Fruit fly (Drosophila melanogaster) whole organism, embryonic: ENCODE measurements around the gene CG5846.

Experiments used
- Antp ChIP-seq: fragments of 200-800 bp; sonication (Bioruptor generic); optimal IDR thresholded peaks from 3 replicates; lab custom pipeline; 2016; ENCODE audit warnings: missing biosample characterization, missing genetic modification characterization
- B-H2 ChIP-seq: fragments of 200-800 bp; sonication (Bioruptor generic); optimal IDR thresholded peaks from 2 replicates; lab custom pipeline; 2018; ENCODE audit warnings: missing biosample characterization, mild to moderate bottlenecking, missing genetic modification characterization
- Blimp-1 ChIP-seq: fragments of 200-800 bp; sonication (Bioruptor generic); optimal IDR thresholded peaks from 3 replicates; lab custom pipeline; 2018; ENCODE audit warnings: missing biosample characterization, missing genetic modification characterization, mild to moderate bottlenecking, moderate library complexity, missing genetic modification reagents
- CG12391 ChIP-seq: fragments of 200-800 bp; sonication (Bioruptor generic); optimal IDR thresholded peaks from 3 replicates; lab custom pipeline; 2018; ENCODE audit warnings: missing biosample characterization, mild to moderate bottlenecking, missing genetic modification characterization, moderate library complexity
- CG12659 ChIP-seq: fragments of 200-800 bp; sonication (Bioruptor generic); optimal IDR thresholded peaks from 3 replicates; lab custom pipeline; 2017; ENCODE audit warnings: mild to moderate bottlenecking, missing biosample characterization, missing genetic modification reagents, missing genetic modification characterization
- CG13287 ChIP-seq: fragments of 200-800 bp; sonication (Bioruptor generic); IDR thresholded peaks from 2 replicates; pipeline ENCODE4 v1.3.6; 2022; ENCODE audit warnings: missing biosample characterization, missing genetic modification characterization; ENCODE audit not compliant: partially characterized antibody
- CG13296 ChIP-seq: fragments of 200-800 bp; sonication (Bioruptor generic); optimal IDR thresholded peaks from 3 replicates; lab custom pipeline; 2018; ENCODE audit warnings: missing biosample characterization, mild to moderate bottlenecking, missing genetic modification characterization
- CG13424 ChIP-seq: fragments of 200-800 bp; sonication (Bioruptor generic); optimal IDR thresholded peaks from 2 replicates; lab custom pipeline; 2019; ENCODE audit warnings: missing biosample characterization, mild to moderate bottlenecking, missing genetic modification characterization, moderate library complexity
- CG1529 ChIP-seq: fragments of 200-800 bp; sonication (Bioruptor generic); optimal IDR thresholded peaks from 3 replicates; lab custom pipeline; 2018; ENCODE audit warnings: missing biosample characterization, missing genetic modification characterization
- CG15514 ChIP-seq: fragments of 200-800 bp; sonication (Bioruptor generic); optimal IDR thresholded peaks from 3 replicates; lab custom pipeline; 2017; ENCODE audit warnings: missing biosample characterization, missing genetic modification characterization, mild to moderate bottlenecking, moderate library complexity, missing genetic modification reagents
- CG1602 ChIP-seq: fragments of 200-800 bp; sonication (Bioruptor generic); optimal IDR thresholded peaks from 3 replicates; lab custom pipeline; 2016; ENCODE audit warnings: missing biosample characterization, missing genetic modification characterization
- CG1603 ChIP-seq: fragments of 200-800 bp; sonication (Bioruptor generic); optimal IDR thresholded peaks from 2 replicates; lab custom pipeline; 2019; ENCODE audit warnings: missing biosample characterization, mild to moderate bottlenecking, missing genetic modification characterization, moderate library complexity
- CG16779 ChIP-seq: fragments of 200-800 bp; sonication (Bioruptor generic); IDR thresholded peaks from 2 replicates; pipeline ENCODE4 v1.3.6; 2022; ENCODE audit warnings: missing biosample characterization, missing genetic modification characterization
- CG17328 ChIP-seq: fragments of 200-800 bp; sonication (Bioruptor generic); IDR thresholded peaks from 2 replicates; pipeline ENCODE4 v1.3.6; 2022; ENCODE audit warnings: missing biosample characterization, missing genetic modification characterization
- CG31441 ChIP-seq: fragments of 200-800 bp; sonication (Bioruptor generic); IDR thresholded peaks from 2 replicates; pipeline ENCODE4 v1.3.6; 2022; ENCODE audit warnings: missing biosample characterization, missing genetic modification characterization
- CG32532 ChIP-seq: fragments of 200-800 bp; sonication (Bioruptor generic); IDR thresholded peaks from 2 replicates; pipeline ENCODE4 v1.3.6; 2022; ENCODE audit warnings: missing biosample characterization, missing genetic modification characterization
- CG33557 ChIP-seq: fragments of 200-800 bp; sonication (Bioruptor generic); optimal IDR thresholded peaks from 2 replicates; lab custom pipeline; 2019; ENCODE audit warnings: missing biosample characterization, mild to moderate bottlenecking, missing genetic modification characterization, moderate library complexity
- CG42726 ChIP-seq: fragments of 200-800 bp; sonication (Bioruptor generic); IDR thresholded peaks from 2 replicates; pipeline ENCODE4 v1.3.6; 2022; ENCODE audit warnings: missing biosample characterization, missing genetic modification characterization; ENCODE audit not compliant: partially characterized antibody
- CG4424 ChIP-seq: fragments of 200-800 bp; sonication (Bioruptor generic); optimal IDR thresholded peaks from 3 replicates; lab custom pipeline; 2016; ENCODE audit warnings: missing biosample characterization, missing genetic modification characterization
- CG9797 ChIP-seq: fragments of 200-800 bp; sonication (Bioruptor generic); optimal IDR thresholded peaks from 3 replicates; lab custom pipeline; 2018; ENCODE audit warnings: missing biosample characterization, mild to moderate bottlenecking, missing genetic modification characterization
- D19A ChIP-seq: fragments of 200-800 bp; optimal IDR thresholded peaks from 3 replicates; lab custom pipeline; 2019; ENCODE audit warnings: missing biosample characterization, mild to moderate bottlenecking, missing genetic modification characterization, moderate library complexity
- Deaf1 ChIP-seq: fragments of 200-800 bp; optimal IDR thresholded peaks from 3 replicates; lab custom pipeline; 2019; ENCODE audit warnings: missing biosample characterization, mild to moderate bottlenecking, missing genetic modification characterization, moderate library complexity
- Dp ChIP-seq: fragments of 200-800 bp; sonication (Bioruptor generic); optimal IDR thresholded peaks from 2 replicates; lab custom pipeline; 2018; ENCODE audit warnings: missing biosample characterization, mild to moderate bottlenecking, missing genetic modification characterization, moderate library complexity
- H2.0 ChIP-seq: fragments of 200-800 bp; sonication (Bioruptor generic); IDR thresholded peaks from 2 replicates; pipeline ENCODE4 v1.3.6; 2022; ENCODE audit warnings: missing biosample characterization, missing genetic modification characterization
- Hmx ChIP-seq: fragments of 200-800 bp; sonication (Bioruptor generic); optimal IDR thresholded peaks from 2 replicates; lab custom pipeline; 2016; ENCODE audit warnings: missing biosample characterization, missing genetic modification characterization
- Max ChIP-seq: fragments of 200-800 bp; sonication (Bioruptor generic); optimal IDR thresholded peaks from 2 replicates; lab custom pipeline; 2016; ENCODE audit warnings: missing biosample characterization, mild to moderate bottlenecking, missing genetic modification characterization
- Mrtf ChIP-seq: fragments of 200-800 bp; sonication (Bioruptor generic); IDR thresholded peaks from 3 replicates; pipeline ENCODE4 v1.3.6; 2022; ENCODE audit warnings: missing biosample characterization, missing genetic modification characterization
- Nf-YB ChIP-seq: fragments of 200-800 bp; sonication (Bioruptor generic); optimal IDR thresholded peaks from 3 replicates; lab custom pipeline; 2019; ENCODE audit warnings: missing biosample characterization, mild to moderate bottlenecking, missing genetic modification characterization, moderate library complexity
- Nf-YC ChIP-seq: fragments of 200-800 bp; optimal IDR thresholded peaks from 3 replicates; lab custom pipeline; 2019; ENCODE audit warnings: missing biosample characterization, mild to moderate bottlenecking, missing genetic modification characterization, moderate library complexity
- NfI ChIP-seq: fragments of 200-800 bp; sonication (Bioruptor generic); optimal IDR thresholded peaks from 3 replicates; lab custom pipeline; 2018; ENCODE audit warnings: missing biosample characterization, mild to moderate bottlenecking, missing genetic modification characterization, moderate library complexity
- PHDP ChIP-seq: fragments of 200-800 bp; sonication (Bioruptor generic); optimal IDR thresholded peaks from 3 replicates; lab custom pipeline; 2018; ENCODE audit warnings: missing biosample characterization, mild to moderate bottlenecking, missing genetic modification characterization, moderate library complexity
- Sox100B ChIP-seq: fragments of 200-800 bp; sonication (Bioruptor generic); optimal IDR thresholded peaks from 3 replicates; lab custom pipeline; 2018; ENCODE audit warnings: missing biosample characterization, mild to moderate bottlenecking, missing genetic modification characterization
- Ssrp ChIP-seq: fragments of 200-800 bp; sonication (Bioruptor generic); optimal IDR thresholded peaks from 2 replicates; lab custom pipeline; 2018; ENCODE audit warnings: missing biosample characterization, mild to moderate bottlenecking, missing genetic modification characterization, moderate library complexity
- bbx ChIP-seq: fragments of 200-800 bp; sonication (Bioruptor generic); IDR thresholded peaks from 2 replicates; pipeline ENCODE4 v1.3.6; 2022; ENCODE audit warnings: missing biosample characterization, missing genetic modification characterization; ENCODE audit not compliant: partially characterized antibody
- emc ChIP-seq: fragments of 200-800 bp; sonication (Bioruptor generic); optimal IDR thresholded peaks from 2 replicates; lab custom pipeline; 2016; ENCODE audit warnings: missing biosample characterization, missing genetic modification characterization
- esg ChIP-seq: fragments of 200-800 bp; sonication (Bioruptor generic); conservative IDR thresholded peaks from 2 replicates; pipeline ENCODE4 v1.3.6; 2022; ENCODE audit warnings: missing biosample characterization, missing genetic modification characterization
- gfzf ChIP-seq: fragments of 200-800 bp; sonication (Bioruptor generic); optimal IDR thresholded peaks from 2 replicates; lab custom pipeline; 2016; ENCODE audit warnings: missing biosample characterization, mild to moderate bottlenecking, missing genetic modification characterization, moderate library complexity
- grn ChIP-seq: fragments of 200-800 bp; sonication (Bioruptor generic); optimal IDR thresholded peaks from 3 replicates; lab custom pipeline; 2017; ENCODE audit warnings: missing biosample characterization, missing genetic modification characterization
- hkb ChIP-seq, 2 experiments: fragments of 200-800 bp in 1 of 2; fragments of >200 bp in 1 of 2; sonication (Bioruptor generic) in 1 of 2; IDR thresholded peaks in 1 of 2; optimal IDR thresholded peaks in 1 of 2; 2 replicates each; pipeline versions ENCODE4 v1.3.6 to Lab custom; 2017 to 2022; ENCODE audit warnings: missing biosample characterization in 1 of 2, missing genetic modification characterization in 1 of 2
- klu ChIP-seq: fragments of 200-800 bp; sonication (Bioruptor generic); IDR thresholded peaks from 2 replicates; pipeline ENCODE4 v1.3.6; 2022; ENCODE audit warnings: missing biosample characterization, missing genetic modification characterization
- phol ChIP-seq: fragments of 200-800 bp; sonication (Bioruptor generic); optimal IDR thresholded peaks from 3 replicates; lab custom pipeline; 2018; ENCODE audit warnings: missing biosample characterization, mild to moderate bottlenecking, missing genetic modification characterization, moderate library complexity
- row ChIP-seq: fragments of 200-800 bp; sonication (Bioruptor generic); IDR thresholded peaks from 3 replicates; pipeline ENCODE4 v1.3.6; 2022; ENCODE audit warnings: missing biosample characterization, missing genetic modification characterization
- schlank ChIP-seq: fragments of 200-800 bp; sonication (Bioruptor generic); optimal IDR thresholded peaks from 2 replicates; lab custom pipeline; 2018; ENCODE audit warnings: missing biosample characterization, mild to moderate bottlenecking, missing genetic modification characterization
- scrt ChIP-seq: fragments of 200-800 bp; sonication (Bioruptor generic); optimal IDR thresholded peaks from 2 replicates; lab custom pipeline; 2018; ENCODE audit warnings: missing biosample characterization, mild to moderate bottlenecking, missing genetic modification characterization, moderate library complexity
- sd ChIP-seq: fragments of 200-800 bp; sonication (Bioruptor generic); optimal IDR thresholded peaks from 3 replicates; lab custom pipeline; 2018; ENCODE audit warnings: missing biosample characterization, mild to moderate bottlenecking, missing genetic modification characterization, moderate library complexity
- sens ChIP-seq: fragments of 200-800 bp; sonication (Bioruptor generic); peaks from one replicate; lab custom pipeline; 2016; ENCODE audit warnings: missing biosample characterization, missing genetic modification characterization
- slbo ChIP-seq: fragments of 200-800 bp; sonication (Bioruptor generic); IDR thresholded peaks from 2 replicates; pipeline ENCODE4 v1.3.6; 2022; ENCODE audit warnings: missing biosample characterization, missing genetic modification characterization
- so ChIP-seq: fragments of 200-800 bp; sonication (Bioruptor generic); IDR thresholded peaks from 3 replicates; pipeline ENCODE4 v1.3.6; 2022; ENCODE audit warnings: missing biosample characterization, missing genetic modification characterization
- sob ChIP-seq: fragments of 200-800 bp; sonication (Bioruptor generic); IDR thresholded peaks from 2 replicates; pipeline ENCODE4 v1.3.6; 2022; ENCODE audit warnings: missing biosample characterization, missing genetic modification characterization
- sqz ChIP-seq: fragments of 200-800 bp; sonication (Bioruptor generic); optimal IDR thresholded peaks from 3 replicates; lab custom pipeline; 2018; ENCODE audit warnings: missing biosample characterization, mild to moderate bottlenecking, missing genetic modification characterization

Gene CG5846

DNA sequence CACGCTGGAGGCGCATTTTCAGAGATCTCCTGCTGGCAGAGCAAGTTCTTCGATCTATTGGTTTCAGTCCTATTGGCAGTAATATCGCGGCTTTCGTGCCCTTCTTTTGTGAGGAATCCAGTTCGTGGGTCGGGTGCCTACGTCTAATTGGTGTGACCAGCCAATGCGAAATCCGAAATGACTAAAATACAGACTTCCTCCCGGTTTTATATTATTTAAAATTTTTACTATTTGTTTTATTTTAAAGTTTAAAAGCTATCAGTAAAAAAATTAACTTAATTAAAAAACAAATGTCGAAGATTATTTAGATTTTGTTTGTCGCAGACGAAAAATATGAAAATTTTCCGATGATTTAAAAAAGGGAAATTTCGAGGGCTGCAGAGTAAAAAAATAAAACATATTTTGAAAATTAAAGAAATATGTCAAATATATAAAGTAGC, 6.6 kb upstream of the CG5846 start, which contains the start of gene CG5850 (continued):
- TF ChIP-seq hkb (optimal IDR thresholded peaks at IDR 0.05; lab: Kevin White, UChicago) (no peak), hkb (GFP tag; IDR thresholded peaks at IDR 0.05; lab: Robert Waterston, UW) (peak; percentile 24; the same call in 1 of the 2 replicates), D19A (tag; lab: Kevin White, UChicago) (peak; percentile 38), schlank (tag; lab: Kevin White, UChicago) (no peak), Nf-YC (peak; percentile 7), grn (GFP tag; lab: Kevin White, UChicago) (no peak), sens (peak; percentile 25), so (no peak), sob (GFP tag; lab: Robert Waterston, UW) (no peak), CG12659 (peak; percentile 51), CG42726 (no peak), CG13296 (peak; percentile 41), Ssrp (tag; lab: Kevin White, UChicago) (no peak), Max (GFP tag; lab: Kevin White, UChicago) (no peak), PHDP (tag; lab: Kevin White, UChicago) (peak; percentile 45), NfI (GFP tag; lab: Kevin White, UChicago) (no peak), Mrtf (GFP tag; lab: Robert Waterston, UW) (no peak), CG12391 (tag; lab: Kevin White, UChicago) (peak; percentile 64), Dp (GFP tag; lab: Kevin White, UChicago) (peak; percentile 61), Sox100B (GFP tag; lab: Kevin White, UChicago) (peak; percentile 54), CG13424 (peak; percentile 28), row (peak; percentile 71), phol (peak; percentile 24), slbo (GFP tag; lab: Robert Waterston, UW) (no peak), sd (tag; lab: Kevin White, UChicago) (peak; percentile 15), Nf-YB (GFP tag; lab: Kevin White, UChicago) (peak; percentile 3), Blimp-1 (GFP tag; lab: Kevin White, UChicago) (peak; percentile 21), emc (GFP tag; lab: Kevin White, UChicago) (no peak), CG15514 (GFP tag; lab: Kevin White, UChicago) (peak; percentile 32), B-H2 (GFP tag; lab: Kevin White, UChicago) (no peak), CG31441 (GFP tag; lab: Robert Waterston, UW) (peak; percentile 59), Hmx (GFP tag; lab: Kevin White, UChicago) (no peak), CG1603 (tag; lab: Kevin White, UChicago) (no peak), CG33557 (GFP tag; lab: Kevin White, UChicago) (peak; percentile 34), CG13287 (GFP tag; lab: Robert Waterston, UW) (peak; percentile 45), Antp (GFP tag; lab: Kevin White, UChicago) (no peak), esg (GFP tag; lab: Robert Waterston, UW) (no peak), bbx (no peak), gfzf (GFP tag; lab: Kevin White, UChicago) (peak; percentile 58), CG17328 (GFP tag; lab: Robert Waterston, UW) (no peak), H2.0 (GFP tag; lab: Robert Waterston, UW) (no peak), Deaf1 (tag; lab: Kevin White, UChicago) (peak; percentile 43), klu (GFP tag; lab: Robert Waterston, UW) (no peak), CG4424 (peak; percentile 20), CG32532 (GFP tag; lab: Robert Waterston, UW) (no peak), CG16779 (GFP tag; lab: Robert Waterston, UW) (no peak), CG1529 (no peak), sqz (peak; percentile 34), CG9797 (peak; percentile 62), scrt (GFP tag; lab: Kevin White, UChicago) (peak; percentile 26), CG1602 (GFP tag; lab: Kevin White, UChicago) (no peak)
